Worm (Caenorhabditis elegans) whole organism, mixed stage, embryonic: ENCODE measurements around the gene Y40H7A.10.

ENCODE experiments used
- M03D4.4 ChIP-seq: sonication (generic microtip); optimal IDR thresholded peaks from 2 replicates; lab custom pipeline; 2017; ENCODE audit warnings: mild to moderate bottlenecking, missing genetic modification characterization, missing compliant biosample characterization
- bed-3 ChIP-seq: fragments of 200-800 bp; sonication (Bioruptor generic); optimal IDR thresholded peaks from 3 replicates; lab custom pipeline; 2018; ENCODE audit warnings: mild to moderate bottlenecking, missing genetic modification characterization, moderate library complexity, missing compliant biosample characterization
- blmp-1 ChIP-seq: fragments of 150-350 bp; optimal IDR thresholded peaks from 2 replicates; lab custom pipeline; 2014; ENCODE audit warnings: missing biosample characterization, missing genetic modification characterization
- ceh-39 ChIP-seq: fragments of 150-350 bp; optimal IDR thresholded peaks from 2 replicates; lab custom pipeline; 2014; ENCODE audit warnings: missing biosample characterization, missing genetic modification characterization
- ceh-43 ChIP-seq: fragments of 200-800 bp; sonication (Bioruptor generic); optimal IDR thresholded peaks from 2 replicates; lab custom pipeline; 2018; ENCODE audit warnings: mild to moderate bottlenecking, missing genetic modification characterization, moderate library complexity, missing compliant biosample characterization
- ceh-83 ChIP-seq: fragments of 200-800 bp; sonication (Bioruptor generic); optimal IDR thresholded peaks from 2 replicates; lab custom pipeline; 2018; ENCODE audit warnings: mild to moderate bottlenecking, missing genetic modification characterization, missing compliant biosample characterization
- ces-1 ChIP-seq: fragments of 150-350 bp; optimal IDR thresholded peaks from 2 replicates; lab custom pipeline; 2014; ENCODE audit warnings: missing biosample characterization, missing genetic modification reagents, missing genetic modification characterization
- cnd-1 ChIP-seq: fragments of 200-800 bp; sonication (Bioruptor generic); optimal IDR thresholded peaks from 2 replicates; lab custom pipeline; 2018; ENCODE audit warnings: mild to moderate bottlenecking, missing genetic modification characterization, missing compliant biosample characterization
- drap-1 ChIP-seq: fragments of 200-800 bp; sonication (Bioruptor generic); optimal IDR thresholded peaks from 3 replicates; lab custom pipeline; 2018; ENCODE audit warnings: mild to moderate bottlenecking, missing genetic modification characterization, missing compliant biosample characterization
- flh-1 ChIP-seq: fragments of 200-800 bp; sonication (Bioruptor generic); optimal IDR thresholded peaks from 2 replicates; lab custom pipeline; 2018; ENCODE audit warnings: mild to moderate bottlenecking, missing genetic modification characterization, moderate library complexity, missing compliant biosample characterization
- ham-2 ChIP-seq: fragments of 200-800 bp; sonication (Bioruptor generic); optimal IDR thresholded peaks from 2 replicates; lab custom pipeline; 2018; ENCODE audit warnings: mild to moderate bottlenecking, missing genetic modification characterization, missing compliant biosample characterization
- hlh-1 ChIP-seq: fragments of 150-350 bp; optimal IDR thresholded peaks from 2 replicates; lab custom pipeline; 2014; ENCODE audit warnings: missing biosample characterization, missing genetic modification reagents, missing genetic modification characterization
- lin-13 ChIP-seq: fragments of 150-350 bp; optimal IDR thresholded peaks from 2 replicates; lab custom pipeline; 2014; ENCODE audit warnings: missing biosample characterization, missing genetic modification characterization
- lin-32 ChIP-seq: fragments of 200-800 bp; sonication (Bioruptor generic); optimal IDR thresholded peaks from 2 replicates; lab custom pipeline; 2018; ENCODE audit warnings: mild to moderate bottlenecking, missing genetic modification characterization, missing compliant biosample characterization
- lsy-2 ChIP-seq: fragments of 150-350 bp; optimal IDR thresholded peaks from 2 replicates; lab custom pipeline; 2014; ENCODE audit warnings: missing biosample characterization, missing genetic modification characterization
- mep-1 ChIP-seq: fragments of 150-350 bp; optimal IDR thresholded peaks from 2 replicates; lab custom pipeline; 2017; ENCODE audit warnings: missing biosample characterization, missing genetic modification reagents, missing genetic modification characterization, inconsistent platforms
- mls-2 ChIP-seq: sonication (generic microtip); optimal IDR thresholded peaks from 2 replicates; lab custom pipeline; 2016; ENCODE audit warnings: mild to moderate bottlenecking, missing genetic modification characterization, moderate library complexity, missing compliant biosample characterization
- nhr-12 ChIP-seq: fragments of 150-350 bp; optimal IDR thresholded peaks from 2 replicates; lab custom pipeline; 2014; ENCODE audit warnings: missing biosample characterization, missing genetic modification characterization
- nhr-2 ChIP-seq: fragments of 150-350 bp; optimal IDR thresholded peaks from 2 replicates; lab custom pipeline; 2014; ENCODE audit warnings: missing biosample characterization, missing genetic modification characterization
- nhr-237 ChIP-seq: fragments of 150-350 bp; optimal IDR thresholded peaks from 2 replicates; lab custom pipeline; 2014; ENCODE audit warnings: missing biosample characterization, missing genetic modification characterization
- nhr-28 ChIP-seq: fragments of 150-350 bp; optimal IDR thresholded peaks from 2 replicates; lab custom pipeline; 2014; ENCODE audit warnings: missing biosample characterization, missing genetic modification characterization
- nhr-76 ChIP-seq: sonication (generic microtip); optimal IDR thresholded peaks from 2 replicates; lab custom pipeline; 2017; ENCODE audit warnings: missing biosample characterization, missing genetic modification characterization
- pha-4 ChIP-seq: fragments of 150-350 bp; optimal IDR thresholded peaks from 2 replicates; lab custom pipeline; 2018; ENCODE audit warnings: missing biosample characterization, missing genetic modification reagents, missing genetic modification characterization
- sem-2 ChIP-seq: fragments of 200-800 bp; sonication (Bioruptor generic); optimal IDR thresholded peaks from 2 replicates; lab custom pipeline; 2018; ENCODE audit warnings: mild to moderate bottlenecking, missing genetic modification characterization, missing compliant biosample characterization
- sptf-1 ChIP-seq: sonication (generic microtip); optimal IDR thresholded peaks from 2 replicates; lab custom pipeline; 2017; ENCODE audit warnings: mild to moderate bottlenecking, missing genetic modification characterization, moderate library complexity, missing compliant biosample characterization
- tbx-8 ChIP-seq: fragments of 200-800 bp; sonication (Bioruptor generic); optimal IDR thresholded peaks from 2 replicates; lab custom pipeline; 2018; ENCODE audit warnings: mild to moderate bottlenecking, missing genetic modification characterization, moderate library complexity, missing compliant biosample characterization
- unc-120 ChIP-seq: sonication (generic microtip); optimal IDR thresholded peaks from 2 replicates; lab custom pipeline; 2017; ENCODE audit warnings: missing genetic modification characterization, missing compliant biosample characterization; ENCODE audit not compliant: poor library complexity, severe bottlenecking
- unc-39 ChIP-seq: fragments of 150-350 bp; optimal IDR thresholded peaks from 2 replicates; lab custom pipeline; 2014; ENCODE audit warnings: missing biosample characterization, missing genetic modification characterization
- unc-62 ChIP-seq: fragments of 150-350 bp; optimal IDR thresholded peaks from 2 replicates; lab custom pipeline; 2014; ENCODE audit warnings: missing biosample characterization, missing genetic modification reagents, missing genetic modification characterization
- zip-8 ChIP-seq: fragments of 150-350 bp; optimal IDR thresholded peaks from 2 replicates; lab custom pipeline; 2014; ENCODE audit warnings: missing biosample characterization, missing genetic modification characterization
- ztf-11 ChIP-seq: fragments of 150-350 bp; optimal IDR thresholded peaks from 2 replicates; lab custom pipeline; 2014; ENCODE audit warnings: missing biosample characterization, missing genetic modification characterization

Y40H7A.10 gene

DNA sequence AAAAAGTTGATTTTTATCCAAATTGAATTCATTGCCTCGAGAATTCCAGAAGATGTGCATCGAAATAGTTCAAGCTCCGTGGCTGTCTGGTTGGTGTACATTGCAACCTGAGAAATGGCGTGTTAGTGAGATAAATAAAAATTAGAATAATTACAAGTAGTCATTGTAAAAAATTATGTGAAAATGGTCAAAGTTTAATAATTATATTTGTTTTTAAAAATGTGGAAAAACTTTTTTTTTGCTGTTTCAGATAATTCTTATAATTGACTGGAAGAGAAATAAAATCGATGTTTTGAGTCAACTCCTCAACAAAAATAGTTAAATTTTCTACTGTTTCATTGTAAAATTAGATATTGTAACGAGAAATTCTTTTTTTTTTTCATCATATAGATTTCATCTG is 12.5 kb downstream of the Y40H7A.10 start, which contains the start of gene sra-30:
Gene sra-30, minus strand, starts transcription at position 101 of the 400 bp plus-strand sequence.
- TF ChIP-seq lsy-2 (tag; lab: Kevin White, UChicago) (no peak), nhr-237 (tag; lab: Kevin White, UChicago) (no peak), lin-32 (GFP tag; lab: Kevin White, UChicago) (no peak), mls-2 (tag; lab: Kevin White, UChicago) (no peak), ceh-83 (GFP tag; lab: Kevin White, UChicago) (no peak), mep-1 (tag; lab: Kevin White, UChicago) (no peak), pha-4 (tag; lab: Kevin White, UChicago) (no peak), sem-2 (GFP tag; lab: Kevin White, UChicago) (no peak), ham-2 (no peak), nhr-12 (tag; lab: Kevin White, UChicago) (no peak), bed-3 (GFP tag; lab: Kevin White, UChicago) (no peak)

DNA sequence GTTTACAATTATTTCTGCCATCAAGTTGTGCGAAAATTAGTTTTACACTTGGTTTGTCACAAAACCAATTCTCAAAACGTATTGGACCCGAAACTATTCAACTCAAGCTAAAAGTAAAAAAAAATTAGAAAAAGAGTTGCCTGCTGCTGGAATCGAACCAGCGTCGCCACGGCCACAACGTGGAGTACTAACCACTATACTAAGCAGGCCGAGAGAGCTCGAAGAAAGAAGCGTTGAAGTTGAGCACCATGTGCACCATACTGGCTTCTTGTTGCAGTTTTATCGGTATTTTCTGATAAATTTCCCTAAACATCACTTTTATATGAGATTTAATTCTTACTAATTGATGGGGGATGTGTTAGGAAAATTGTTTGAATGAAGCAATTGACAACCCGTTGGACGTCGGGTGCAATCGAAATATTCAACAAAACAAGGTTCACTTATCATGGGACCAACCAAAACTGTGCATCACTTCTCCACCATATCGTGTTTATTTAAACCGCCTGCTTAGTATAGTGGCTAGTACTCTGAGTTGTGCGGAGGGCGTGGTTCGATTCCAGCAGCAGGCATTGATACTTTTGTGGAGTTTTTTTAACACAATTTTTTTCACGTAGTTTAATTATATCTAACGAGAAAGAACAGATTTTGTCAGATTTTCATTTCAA is 27.7 kb downstream of the Y40H7A.10 start:
- TF ChIP-seq nhr-28 (tag; lab: Kevin White, UChicago) (no peak), lin-32 (GFP tag; lab: Kevin White, UChicago) (no peak), M03D4.4 (no peak), flh-1 (GFP tag; lab: Kevin White, UChicago) (no peak), ceh-83 (GFP tag; lab: Kevin White, UChicago) (no peak), ceh-43 (no peak), nhr-237 (tag; lab: Kevin White, UChicago) (no peak), unc-39 (no peak), ceh-39 (tag; lab: Kevin White, UChicago) (no peak), cnd-1 (tag; lab: Kevin White, UChicago) (no peak)

DNA sequence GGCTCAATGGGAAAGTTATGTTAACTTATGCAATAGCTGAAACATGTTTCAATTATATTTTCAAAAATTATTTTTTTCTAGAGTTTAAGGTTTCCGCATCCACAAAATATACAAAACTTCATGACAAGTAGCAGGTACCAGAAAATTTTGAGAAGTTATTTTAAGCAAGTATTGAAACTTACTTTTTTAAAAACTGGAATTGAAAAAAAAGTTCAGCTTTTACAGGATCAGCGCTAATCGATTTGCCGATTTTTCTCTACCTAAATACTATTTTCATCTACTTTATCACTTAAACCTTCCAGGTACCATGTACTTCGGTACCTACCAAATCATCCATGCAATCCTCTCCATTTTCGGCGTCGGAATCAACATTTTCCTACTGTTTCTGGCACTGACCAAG is 35.8 kb downstream of the Y40H7A.10 start, which contains the start of gene srd-23:
Gene srd-23, plus strand, starts transcription at position 301 of the 400 bp plus-strand sequence.
- TF ChIP-seq unc-62 (GFP tag; lab: Kevin White, UChicago): no peak
- no peak for TF ChIP-seq sptf-1 (tag; lab: Kevin White, UChicago)
- no peak for TF ChIP-seq nhr-2 (tag; lab: Kevin White, UChicago)
- no peak for TF ChIP-seq ces-1
- TF ChIP-seq pha-4 (tag; lab: Kevin White, UChicago): no peak
- TF ChIP-seq blmp-1 (tag; lab: Kevin White, UChicago): no peak
- TF ChIP-seq sem-2 (GFP tag; lab: Kevin White, UChicago): no peak
- TF ChIP-seq ztf-11 (tag; lab: Kevin White, UChicago): no peak
- TF ChIP-seq unc-120 (tag; lab: Kevin White, UChicago): no peak
- no peak for TF ChIP-seq nhr-76 (tag; lab: Kevin White, UChicago)
- no peak for TF ChIP-seq unc-39
- TF ChIP-seq hlh-1 (tag; lab: Kevin White, UChicago): no peak
- no peak for TF ChIP-seq lsy-2 (tag; lab: Kevin White, UChicago)
- TF ChIP-seq zip-8 (tag; lab: Kevin White, UChicago): no peak
- TF ChIP-seq drap-1: no peak
- no peak for TF ChIP-seq cnd-1 (tag; lab: Kevin White, UChicago)
- no peak for TF ChIP-seq flh-1 (GFP tag; lab: Kevin White, UChicago)
- no peak for TF ChIP-seq ceh-39 (tag; lab: Kevin White, UChicago)
- TF ChIP-seq ceh-43: no peak

DNA sequence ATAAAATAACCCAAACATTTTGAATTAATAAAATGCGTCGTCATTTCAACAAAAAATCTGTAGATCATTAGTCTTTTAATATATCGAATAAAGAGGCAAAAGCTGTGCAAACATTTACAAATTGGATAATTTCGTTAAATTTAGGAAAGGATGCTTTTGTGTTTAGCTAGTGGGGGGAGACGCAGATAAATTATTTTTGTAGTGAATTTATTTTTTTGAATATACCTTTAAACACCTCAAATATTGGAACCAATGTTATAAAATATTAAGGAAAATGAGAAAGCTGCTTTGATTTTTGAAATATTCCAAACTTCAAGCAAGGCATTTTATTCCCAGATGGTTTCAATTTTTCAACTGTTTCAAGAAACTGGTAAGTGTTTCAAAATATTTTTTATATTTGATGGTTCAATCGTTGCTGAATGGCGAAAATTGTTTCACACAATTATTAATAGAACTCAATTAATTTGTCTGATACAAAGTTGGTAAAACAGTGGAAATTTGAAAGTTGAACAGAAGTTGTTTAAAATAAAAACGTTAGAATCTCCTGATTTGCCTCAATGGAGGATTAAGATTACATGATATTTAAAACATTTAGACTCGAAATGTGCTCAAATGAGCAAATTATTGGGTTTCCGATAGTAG is 39.8 kb downstream of the Y40H7A.10 start, which contains the start of gene Y40H7A.4:
Gene Y40H7A.4, minus strand, starts transcription at position 51 of the 642 bp plus-strand sequence.
- TF ChIP-seq cnd-1 (tag; lab: Kevin White, UChicago): no peak
- no peak for TF ChIP-seq tbx-8 (GFP tag; lab: Kevin White, UChicago)
- TF ChIP-seq lin-32 (GFP tag; lab: Kevin White, UChicago): no peak
- TF ChIP-seq M03D4.4: no peak
- no peak for TF ChIP-seq ztf-11 (tag; lab: Kevin White, UChicago)
- no peak for TF ChIP-seq pha-4 (tag; lab: Kevin White, UChicago)
- TF ChIP-seq nhr-28 (tag; lab: Kevin White, UChicago): no peak
- TF ChIP-seq unc-120 (tag; lab: Kevin White, UChicago): no peak
- TF ChIP-seq lin-13: no peak
- TF ChIP-seq unc-39: no peak
- no peak for TF ChIP-seq nhr-76 (tag; lab: Kevin White, UChicago)
- TF ChIP-seq, all 35 proteins: peak for 0
